Worm (Caenorhabditis elegans) whole organism, L4 larva: Measurements from ENCODE around the gene C26E6.12.

ENCODE experiments used
- R02D3.7 ChIP-seq: fragments of 150-350 bp; sonication (generic microtip); optimal IDR thresholded peaks from 3 replicates; lab custom pipeline; 2014; ENCODE audit warnings: missing biosample characterization, missing genetic modification characterization
- fos-1 ChIP-seq: fragments of 150-350 bp; optimal IDR thresholded peaks from 2 replicates; lab custom pipeline; 2014; ENCODE audit warnings: missing biosample characterization, missing genetic modification characterization
- hif-1 ChIP-seq, 2 experiments: sonication (generic microtip); optimal IDR thresholded peaks; 2 replicates each; lab custom pipeline; 2016 to 2017; ENCODE audit warnings: missing compliant biosample characterization in 2 of 2, missing genetic modification characterization in 2 of 2, missing genetic modification reagents in 2 of 2, missing genotype in 2 of 2, mild to moderate bottlenecking in 1 of 2
- nhr-11 ChIP-seq: fragments of 150-350 bp; optimal IDR thresholded peaks from 2 replicates; lab custom pipeline; 2014; ENCODE audit warnings: missing biosample characterization, missing genetic modification characterization
- nhr-77 ChIP-seq: fragments of 150-350 bp; optimal IDR thresholded peaks from 2 replicates; lab custom pipeline; 2014; ENCODE audit warnings: missing biosample characterization, missing genetic modification characterization
- pha-4 ChIP-seq, 2 experiments: fragments of 150-350 bp in 1 of 2; fragments of 200-800 bp in 1 of 2; sonication (Bioruptor generic) in 1 of 2; IDR thresholded peaks in 1 of 2; optimal IDR thresholded peaks in 1 of 2; 2 replicates each; pipeline versions ENCODE4 v1.3.6 to Lab custom; 2014 to 2022; ENCODE audit warnings: missing genetic modification characterization in 2 of 2, missing genetic modification reagents in 2 of 2, missing biosample characterization in 1 of 2, missing compliant biosample characterization in 1 of 2
- php-3 ChIP-seq: fragments of 200-800 bp; sonication (Bioruptor generic); IDR thresholded peaks from 2 replicates; pipeline ENCODE4 v1.3.6; 2022; ENCODE audit warnings: missing genetic modification reagents, missing genetic modification characterization, missing compliant biosample characterization
- tag-97 ChIP-seq: fragments of 200-800 bp; sonication (Bioruptor generic); IDR thresholded peaks from 2 replicates; pipeline ENCODE4 v1.3.6; 2022; ENCODE audit warnings: missing genetic modification characterization, missing compliant biosample characterization
- vab-7 ChIP-seq: fragments of 200-800 bp; sonication (Bioruptor generic); IDR thresholded peaks from 2 replicates; pipeline ENCODE4 v1.3.6; 2022; ENCODE audit warnings: missing genetic modification reagents, missing genetic modification characterization, missing compliant biosample characterization
- zfp-2 ChIP-seq: sonication (generic microtip); optimal IDR thresholded peaks from 2 replicates; lab custom pipeline; 2016; ENCODE audit warnings: mild to moderate bottlenecking, missing genetic modification characterization, missing compliant biosample characterization
- ztf-11 ChIP-seq: fragments of 150-350 bp; optimal IDR thresholded peaks from 2 replicates; lab custom pipeline; 2014; ENCODE audit warnings: missing biosample characterization, missing genetic modification characterization

DNA sequence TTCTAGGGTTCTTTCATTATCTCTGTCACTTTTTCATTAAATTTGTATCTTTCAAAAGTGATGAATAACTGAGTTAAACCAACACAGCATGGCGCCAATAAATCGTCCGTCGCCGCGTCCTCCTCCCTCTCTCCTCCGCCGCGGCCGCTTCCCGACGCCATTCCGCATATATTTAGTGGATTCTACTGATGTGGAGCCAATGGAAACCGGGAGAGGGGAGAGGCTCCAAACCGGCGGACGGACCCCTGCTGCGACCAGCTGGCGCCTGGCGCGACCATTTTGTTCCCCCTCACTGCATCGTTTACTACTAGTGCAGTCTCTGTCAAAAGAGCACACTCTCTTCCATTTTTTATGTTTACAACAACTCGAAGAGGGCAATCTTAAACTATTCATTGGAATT lies 19.2 kb upstream of the C26E6.12 start:
- TF ChIP-seq nhr-77 (no peak), ztf-11 (no peak), nhr-11 (no peak), tag-97 (GFP tag; lab: Robert Waterston, UW) (no peak), zfp-2 (tag; lab: Kevin White, UChicago) (no peak), vab-7 (GFP tag; lab: Robert Waterston, UW) (no peak), fos-1 (no peak), pha-4 (GFP tag; IDR thresholded peaks at IDR 0.05; lab: Robert Waterston, UW) (no peak), pha-4 (tag; optimal IDR thresholded peaks at IDR 0.05; lab: Kevin White, UChicago) (no peak), R02D3.7 (tag; lab: Kevin White, UChicago) (no peak), hif-1 (tag; optimal IDR thresholded peaks at IDR 0.05; lab: Kevin White, UChicago) (no peak), php-3 (GFP tag; lab: Robert Waterston, UW) (no peak)
